Worm (Caenorhabditis elegans) whole organism, late embryonic: ENCODE results near the gene C05C12.4.

Experiments
- K02D7.2 ChIP-seq: sonication (generic microtip); optimal IDR thresholded peaks from 2 replicates; lab custom pipeline; 2017; ENCODE audit warnings: mild to moderate bottlenecking, missing genetic modification characterization, missing compliant biosample characterization
- K09A11.1 ChIP-seq: sonication (generic microtip); optimal IDR thresholded peaks from 2 replicates; lab custom pipeline; 2017; ENCODE audit warnings: antibody characterized with exemption, mild to moderate bottlenecking, missing genetic modification characterization, missing compliant biosample characterization; ENCODE audit not compliant: insufficient read depth
- Y22D7AL.16 ChIP-seq: sonication (generic microtip); optimal IDR thresholded peaks from 2 replicates; lab custom pipeline; 2016; ENCODE audit warnings: missing genetic modification characterization, missing compliant biosample characterization
- ahr-1 ChIP-seq: sonication (generic microtip); optimal IDR thresholded peaks from 2 replicates; lab custom pipeline; 2016; ENCODE audit warnings: missing genetic modification characterization, missing compliant biosample characterization
- ama-1 ChIP-seq: fragments of 150-350 bp; optimal IDR thresholded peaks from 2 replicates; lab custom pipeline; 2014
- ceh-14 ChIP-seq: sonication (generic microtip); optimal IDR thresholded peaks from 2 replicates; lab custom pipeline; 2016; ENCODE audit warnings: missing genotype, missing genetic modification characterization, missing compliant biosample characterization
- ceh-24 ChIP-seq: sonication (generic microtip); optimal IDR thresholded peaks from 2 replicates; lab custom pipeline; 2016; ENCODE audit warnings: mild to moderate bottlenecking, missing genetic modification characterization, missing compliant biosample characterization
- ceh-34 ChIP-seq: sonication (generic microtip); optimal IDR thresholded peaks from 2 replicates; lab custom pipeline; 2016; ENCODE audit warnings: mild to moderate bottlenecking, missing genetic modification characterization, missing compliant biosample characterization
- ceh-48 ChIP-seq: sonication (generic microtip); optimal IDR thresholded peaks from 2 replicates; lab custom pipeline; 2016; ENCODE audit warnings: missing genetic modification characterization, inconsistent platforms, missing compliant biosample characterization
- ceh-6 ChIP-seq: fragments of 200-800 bp; sonication (Bioruptor generic); optimal IDR thresholded peaks from 2 replicates; lab custom pipeline; 2018; ENCODE audit warnings: mild to moderate bottlenecking, missing genetic modification characterization, missing compliant biosample characterization
- ceh-9 ChIP-seq: sonication (generic microtip); optimal IDR thresholded peaks from 2 replicates; lab custom pipeline; 2016; ENCODE audit warnings: mild to moderate bottlenecking, missing genetic modification characterization, inconsistent platforms, missing compliant biosample characterization
- che-1 ChIP-seq: sonication (generic microtip); optimal IDR thresholded peaks from 2 replicates; lab custom pipeline; 2016; ENCODE audit warnings: mild to moderate bottlenecking, missing genetic modification characterization, missing compliant biosample characterization
- elt-2 ChIP-seq: sonication (generic microtip); optimal IDR thresholded peaks from 2 replicates; lab custom pipeline; 2016; ENCODE audit warnings: missing genetic modification reagents, missing genetic modification characterization, missing compliant biosample characterization
- elt-4 ChIP-seq: sonication (generic microtip); optimal IDR thresholded peaks from 2 replicates; lab custom pipeline; 2016; ENCODE audit warnings: missing genetic modification characterization, missing compliant biosample characterization
- ets-4 ChIP-seq: sonication (generic microtip); optimal IDR thresholded peaks from 2 replicates; lab custom pipeline; 2016; ENCODE audit warnings: missing genetic modification characterization, missing compliant biosample characterization
- fax-1 ChIP-seq: sonication (generic microtip); optimal IDR thresholded peaks from 2 replicates; lab custom pipeline; 2016; ENCODE audit warnings: missing genotype, missing genetic modification characterization, missing compliant biosample characterization
- hlh-13 ChIP-seq: fragments of 200-800 bp; sonication (Bioruptor generic); optimal IDR thresholded peaks from 2 replicates; lab custom pipeline; 2018; ENCODE audit warnings: mild to moderate bottlenecking, missing genetic modification characterization, missing compliant biosample characterization
- hlh-30 ChIP-seq: sonication (generic microtip); optimal IDR thresholded peaks from 2 replicates; lab custom pipeline; 2017; ENCODE audit warnings: antibody characterized with exemption, missing genetic modification characterization, missing compliant biosample characterization; ENCODE audit not compliant: insufficient read depth
- hlh-6 ChIP-seq: sonication (generic microtip); optimal IDR thresholded peaks from 2 replicates; lab custom pipeline; 2016; ENCODE audit warnings: missing genotype, missing genetic modification characterization, missing compliant biosample characterization
- lin-11 ChIP-seq: fragments of 200-800 bp; sonication (Bioruptor generic); optimal IDR thresholded peaks from 2 replicates; lab custom pipeline; 2018; ENCODE audit warnings: mild to moderate bottlenecking, missing genetic modification characterization, missing compliant biosample characterization
- madf-2 ChIP-seq: sonication (generic microtip); optimal IDR thresholded peaks from 2 replicates; lab custom pipeline; 2017; ENCODE audit warnings: missing genetic modification characterization, missing compliant biosample characterization
- mec-3 ChIP-seq: sonication (generic microtip); optimal IDR thresholded peaks from 2 replicates; lab custom pipeline; 2016; ENCODE audit warnings: borderline replicate concordance, missing genetic modification characterization, missing compliant biosample characterization
- nfya-1 ChIP-seq: sonication (generic microtip); optimal IDR thresholded peaks from 2 replicates; lab custom pipeline; 2017; ENCODE audit warnings: missing genetic modification characterization, mild to moderate bottlenecking, missing compliant biosample characterization, antibody characterized with exemption, moderate library complexity
- npax-4 ChIP-seq: sonication (generic microtip); optimal IDR thresholded peaks from 2 replicates; lab custom pipeline; 2016; ENCODE audit warnings: missing genetic modification characterization, missing compliant biosample characterization
- pag-3 ChIP-seq: sonication (generic microtip); optimal IDR thresholded peaks from 2 replicates; lab custom pipeline; 2016; ENCODE audit warnings: missing compliant biosample characterization, missing genetic modification characterization, borderline replicate concordance
- pax-1 ChIP-seq: fragments of 150-350 bp; optimal IDR thresholded peaks from 2 replicates; lab custom pipeline; 2014; ENCODE audit warnings: missing biosample characterization, missing genetic modification characterization
- pha-2 ChIP-seq: sonication (generic microtip); optimal IDR thresholded peaks from 2 replicates; lab custom pipeline; 2017; ENCODE audit warnings: mild to moderate bottlenecking, missing genetic modification characterization, missing compliant biosample characterization
- pha-4 ChIP-seq: fragments of 150-350 bp; optimal IDR thresholded peaks from 2 replicates; lab custom pipeline; 2018; ENCODE audit warnings: missing biosample characterization, missing genetic modification reagents, missing genetic modification characterization
- ref-2 ChIP-seq: sonication (generic microtip); optimal IDR thresholded peaks from 2 replicates; lab custom pipeline; 2016; ENCODE audit warnings: missing genetic modification characterization, missing compliant biosample characterization
- rnt-1 ChIP-seq: sonication (generic microtip); optimal IDR thresholded peaks from 2 replicates; lab custom pipeline; 2016; ENCODE audit warnings: missing genetic modification characterization, missing compliant biosample characterization
- sdc-2 ChIP-seq: sonication (generic microtip); optimal IDR thresholded peaks from 2 replicates; lab custom pipeline; 2016; ENCODE audit warnings: missing genotype, missing genetic modification characterization, missing compliant biosample characterization
- sox-4 ChIP-seq: sonication (generic microtip); optimal IDR thresholded peaks from 2 replicates; lab custom pipeline; 2017; ENCODE audit warnings: mild to moderate bottlenecking, missing genetic modification characterization, inconsistent platforms, missing compliant biosample characterization
- unc-3 ChIP-seq, 2 experiments: fragments of 200-800 bp in 1 of 2; sonication (Bioruptor generic) in 1 of 2; sonication (generic microtip) in 1 of 2; conservative IDR thresholded peaks in 1 of 2; optimal IDR thresholded peaks in 1 of 2; 2 replicates each; pipeline versions ENCODE4 v1.3.6 to Lab custom; 2016 to 2022; ENCODE audit warnings: missing compliant biosample characterization in 2 of 2, missing genetic modification characterization in 2 of 2, missing genetic modification reagents in 1 of 2
- unc-42 ChIP-seq: sonication (generic microtip); optimal IDR thresholded peaks from 2 replicates; lab custom pipeline; 2016; ENCODE audit warnings: missing genotype, missing genetic modification characterization, missing compliant biosample characterization
- unc-55 ChIP-seq: sonication (generic microtip); optimal IDR thresholded peaks from 2 replicates; lab custom pipeline; 2017; ENCODE audit warnings: missing biosample characterization, missing genetic modification reagents, missing genetic modification characterization
- unc-86 ChIP-seq: sonication (generic microtip); optimal IDR thresholded peaks from 2 replicates; lab custom pipeline; 2016; ENCODE audit warnings: missing genetic modification characterization, missing compliant biosample characterization
- ztf-16 ChIP-seq: sonication (generic microtip); optimal IDR thresholded peaks from 2 replicates; lab custom pipeline; 2017; ENCODE audit warnings: missing genetic modification characterization, missing compliant biosample characterization

The C05C12.4 gene

DNA sequence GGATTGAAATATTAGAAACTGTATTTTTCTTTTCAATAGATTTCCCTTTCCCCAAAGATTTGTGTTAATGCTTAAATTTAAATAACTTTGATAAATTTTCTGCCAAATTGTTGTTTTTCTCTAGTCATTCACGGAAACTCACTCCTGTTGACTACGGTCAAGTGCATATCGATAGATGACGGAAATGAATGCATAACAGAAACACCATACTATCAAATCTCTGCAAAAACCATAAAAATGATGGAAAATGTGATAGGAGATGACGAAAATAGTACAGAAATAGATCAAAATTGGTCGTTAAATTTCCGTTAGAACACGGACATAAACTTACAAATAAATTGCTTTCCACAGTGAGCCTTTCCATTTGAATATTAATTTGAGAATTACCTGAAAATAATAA is 18.9 kb downstream of the C05C12.4 start:
- TF ChIP-seq pha-2 (tag; lab: Kevin White, UChicago) (no peak), hlh-6 (tag; lab: Kevin White, UChicago) (no peak), elt-4 (tag; lab: Kevin White, UChicago) (no peak), madf-2 (no peak), sdc-2 (tag; lab: Kevin White, UChicago) (no peak), fax-1 (tag; lab: Kevin White, UChicago) (no peak), ceh-24 (tag; lab: Kevin White, UChicago) (no peak)

DNA sequence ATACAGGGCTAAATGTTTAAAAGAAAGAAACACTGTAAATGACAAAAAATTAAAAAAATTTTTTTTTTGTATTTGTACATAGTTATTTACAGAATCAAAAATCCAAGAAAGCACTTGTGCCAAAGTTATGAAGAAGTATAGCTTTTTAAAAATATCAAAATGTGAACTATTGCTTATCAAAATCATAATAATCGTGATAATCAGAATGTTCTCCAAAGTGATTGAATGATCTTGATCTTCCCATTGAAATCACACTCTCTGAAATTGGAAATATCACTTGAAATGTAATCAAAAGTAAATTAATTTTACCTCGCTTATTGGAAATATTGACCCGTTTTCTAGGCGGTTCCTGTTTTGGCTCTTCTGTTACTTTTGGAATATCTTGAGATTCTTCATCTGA is 21.3 kb downstream of the C05C12.4 start:
- TF ChIP-seq unc-86 (tag; lab: Kevin White, UChicago) (no peak), hlh-30 (tag; lab: Kevin White, UChicago) (no peak), lin-11 (tag; lab: Kevin White, UChicago) (no peak), K02D7.2 (tag; lab: Kevin White, UChicago) (no peak), ceh-9 (no peak), ets-4 (tag; lab: Kevin White, UChicago) (no peak), pha-2 (tag; lab: Kevin White, UChicago) (no peak), pag-3 (tag; lab: Kevin White, UChicago) (no peak), pax-1 (tag; lab: Kevin White, UChicago) (no peak), elt-2 (no peak), elt-4 (tag; lab: Kevin White, UChicago) (no peak)
- TF ChIP-seq, all 69 proteins: peak for 0

DNA sequence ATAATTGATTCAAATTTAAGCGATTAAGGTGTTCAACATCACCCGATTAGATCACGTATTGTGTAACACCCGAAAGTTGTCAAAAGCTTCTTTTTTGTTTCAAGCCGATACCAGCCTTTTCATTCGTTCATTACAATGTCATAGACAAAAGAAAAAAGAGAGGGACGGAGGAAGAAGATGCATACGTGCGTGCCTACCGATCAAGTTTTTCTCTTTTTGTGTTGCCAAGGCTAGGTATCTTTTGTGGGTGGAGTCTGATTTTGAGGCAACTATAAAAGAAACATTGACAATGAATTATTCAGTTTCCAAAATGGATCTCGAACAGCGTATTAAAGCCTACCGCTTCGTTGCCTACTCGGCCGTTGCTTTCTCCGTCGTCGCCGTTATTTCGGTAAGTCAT is 22.7 kb downstream of the C05C12.4 start, which contains the start of gene col-125:
col-125 (plus strand) TSS at position 301 of the 400 bp plus-strand sequence.
- TF ChIP-seq ceh-6 (GFP tag; lab: Kevin White, UChicago) (no peak), che-1 (no peak), rnt-1 (tag; lab: Kevin White, UChicago) (no peak), ceh-14 (tag; lab: Kevin White, UChicago) (no peak), ztf-16 (tag; lab: Kevin White, UChicago) (no peak), pha-4 (no peak), K09A11.1 (tag; lab: Kevin White, UChicago) (no peak), pha-2 (tag; lab: Kevin White, UChicago) (no peak), ama-1 (no peak), ahr-1 (no peak), fax-1 (tag; lab: Kevin White, UChicago) (no peak), unc-3 (GFP tag; conservative IDR thresholded peaks at IDR 0.05; lab: Robert Waterston, UW) (no peak), unc-3 (tag; optimal IDR thresholded peaks at IDR 0.05; lab: Kevin White, UChicago) (no peak), pag-3 (tag; lab: Kevin White, UChicago) (no peak), hlh-30 (tag; lab: Kevin White, UChicago) (no peak)
- TF ChIP-seq, all 69 proteins: peak for 0

DNA sequence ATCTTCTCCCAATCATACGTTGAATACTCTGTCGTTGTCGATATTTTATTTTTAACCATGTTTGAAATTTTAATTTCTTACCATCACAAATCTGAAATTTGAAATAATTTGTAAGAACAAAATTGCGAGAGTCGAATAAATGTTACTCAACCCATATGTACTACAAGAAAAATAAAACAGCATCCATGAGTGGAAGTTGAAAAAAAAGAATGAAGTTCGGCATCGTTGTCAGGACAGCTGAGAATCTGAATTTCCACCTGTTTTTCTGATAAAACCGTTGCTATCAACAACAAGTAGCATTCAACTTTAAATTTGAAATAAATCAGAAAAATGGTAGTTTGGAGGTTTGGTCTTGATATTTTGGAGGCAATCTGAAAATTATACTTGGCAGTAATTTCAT is 24.0 kb downstream of the C05C12.4 start, which contains the start of gene C29F4.3:
C29F4.3 (minus strand) TSS at position 101 of the 400 bp plus-strand sequence.
- TF ChIP-seq Y22D7AL.16 (tag; lab: Kevin White, UChicago) (no peak), rnt-1 (tag; lab: Kevin White, UChicago) (no peak), hlh-6 (tag; lab: Kevin White, UChicago) (no peak), fax-1 (tag; lab: Kevin White, UChicago) (no peak), ceh-48 (tag; lab: Kevin White, UChicago) (no peak), mec-3 (tag; lab: Kevin White, UChicago) (no peak), sox-4 (tag; lab: Kevin White, UChicago) (no peak), unc-55 (GFP tag; lab: Kevin White, UChicago) (no peak), npax-4 (no peak), ceh-34 (no peak), lin-11 (tag; lab: Kevin White, UChicago) (no peak), ref-2 (tag; lab: Kevin White, UChicago) (no peak), pag-3 (tag; lab: Kevin White, UChicago) (no peak), pha-4 (no peak), madf-2 (no peak), nfya-1 (no peak), hlh-13 (GFP tag; lab: Kevin White, UChicago) (no peak), unc-42 (tag; lab: Kevin White, UChicago) (no peak)
